Worm (Caenorhabditis elegans): ENCODE data around the gene T05A7.3.
"Not testable (repeated sequence)": the region's sequence is repeated elsewhere in the genome, so short reads cannot be mapped to it uniquely, and the experiment has no call there.

T05A7.3 gene

ce11 chrII:4701482-4702119, 26.0 kb downstream of the T05A7.3 start, which contains the start of gene unc-85:
Gene unc-85, plus strand, starts transcription at chrII:4702069.
- TF ChIP-seq hmg-1.1 (GFP tag; IDR thresholded peaks at IDR 0.05) (peak; percentile 93), set-16 (GFP tag; IDR thresholded peaks at IDR 0.05) (peak; percentile 79), dmd-9 (GFP tag; IDR thresholded peaks at IDR 0.05) (peak; percentile 78), mes-2 (tag; optimal IDR thresholded peaks at IDR 0.05; ENCODE audit: poor library complexity, severe bottlenecking) (peak; percentile 87), pha-4 (GFP tag; IDR thresholded peaks at IDR 0.05) (peak; percentile 90), F49E8.2 (tag; optimal IDR thresholded peaks at IDR 0.05; ENCODE audit: borderline replicate concordance) (peak; percentile 60), spr-1 (tag; optimal IDR thresholded peaks at IDR 0.05) (peak; percentile 70), madf-5 (GFP tag; IDR thresholded peaks at IDR 0.05) (peak; percentile 53 to 61; a peak in 1 of 4 replicates), lin-13 (GFP tag; optimal IDR thresholded peaks at IDR 0.05) (peak; percentile 24), zfp-3 (GFP tag; conservative IDR thresholded peaks at IDR 0.05) (peak; percentile 85), php-3 (GFP tag; IDR thresholded peaks at IDR 0.05) (peak; percentile 23; the same call in 1 of the 2 replicates), nhr-11 (tag; optimal IDR thresholded peaks at IDR 0.05) (peak; percentile 43), mxl-2 (GFP tag; conservative IDR thresholded peaks at IDR 0.05) (peak; percentile 83), mdt-29 (GFP tag; IDR thresholded peaks at IDR 0.05) (peak; percentile 57; the same call in 1 of the 2 replicates), lin-38 (GFP tag; IDR thresholded peaks at IDR 0.05) (peak; percentile 99), nhr-42 (GFP tag; IDR thresholded peaks at IDR 0.05) (peak; percentile 88), ceh-28 (tag; optimal IDR thresholded peaks at IDR 0.05) (peak; percentile 2), ceh-20 (GFP tag; IDR thresholded peaks at IDR 0.05) (peak; percentile 90), lin-1 (GFP tag; IDR thresholded peaks at IDR 0.05) (peak; percentile 88), nhr-102 (tag; optimal IDR thresholded peaks at IDR 0.05) (peak; percentile 81), D1046.2 (GFP tag; IDR thresholded peaks at IDR 0.05) (peak; percentile 96), nhr-6 (tag; optimal IDR thresholded peaks at IDR 0.05) (peak; percentile 33), lin-15B (tag; optimal IDR thresholded peaks at IDR 0.05) (peak; percentile 67), nhr-48 (tag; optimal IDR thresholded peaks at IDR 0.05) (peak; percentile 22), ZK337.2 (GFP tag; IDR thresholded peaks at IDR 0.05) (peak; percentile 55; the same call in 1 of the 2 replicates), dmd-8 (GFP tag; IDR thresholded peaks at IDR 0.05) (0 out of 2 replicates have a peak, but pooled peaks have one; percentile 44), daf-16 (GFP tag; optimal IDR thresholded peaks at IDR 0.05) (peak in 1 of 2 experiments; percentile 41), daf-16 (tag; optimal IDR thresholded peaks at IDR 0.05) (peak; percentile 32), Y75B8A.6 (GFP tag; IDR thresholded peaks at IDR 0.05) (peak; percentile 89), nhr-28 (tag; optimal IDR thresholded peaks at IDR 0.05) (peak; percentile 15), lin-29 (GFP tag; IDR thresholded peaks at IDR 0.05) (peak; percentile 65; the same call in 1 of the 2 replicates), arid-1 (GFP tag; conservative IDR thresholded peaks at IDR 0.05) (peak; percentile 87), lim-7 (GFP tag; IDR thresholded peaks at IDR 0.05) (peak; percentile 62; the same call in 1 of the 2 replicates), hlh-30 (tag; optimal IDR thresholded peaks at IDR 0.05; ENCODE audit: insufficient read depth) (peak; percentile 44), vab-7 (GFP tag; IDR thresholded peaks at IDR 0.05) (peak; percentile 94), madf-9 (GFP tag; conservative IDR thresholded peaks at IDR 0.05) (peak; percentile 79), dmd-6 (GFP tag; IDR thresholded peaks at IDR 0.05) (peak; percentile 83), dpl-1 (GFP tag; optimal IDR thresholded peaks at IDR 0.05) (peak; percentile 59), dve-1 (tag; optimal IDR thresholded peaks at IDR 0.05; ENCODE audit: insufficient read depth) (peak; percentile 56), ceh-44 (GFP tag; IDR thresholded peaks at IDR 0.05) (peak; percentile 90), snpc-1.2 (GFP tag; IDR thresholded peaks at IDR 0.05) (peak; percentile 89), hlh-11 (tag; optimal IDR thresholded peaks at IDR 0.05) (peak; percentile 72), mep-1 (tag; optimal IDR thresholded peaks at IDR 0.05) (peak; percentile 82), Y48G9A.11 (GFP tag; IDR thresholded peaks at IDR 0.05) (peak; percentile 92), lsy-2 (tag; optimal IDR thresholded peaks at IDR 0.05) (peak; percentile 71 to 83), saeg-2 (GFP tag; IDR thresholded peaks at IDR 0.05) (peak; percentile 74; the same call in 1 of the 2 replicates), egl-43 (GFP tag; IDR thresholded peaks at IDR 0.05) (peak; percentile 82), T26A8.4 (GFP tag; IDR thresholded peaks at IDR 0.05) (peak; percentile 92)
- TF ChIP-seq pha-4 (tag; optimal IDR thresholded peaks at IDR 0.05), result not testable (repeated sequence)
